Fruit fly (Drosophila melanogaster) whole organism, prepupa: Measurements from ENCODE around the gene CG7564.
A peak's percentile ranks its signal among the peaks of the same experiment; 100 is the strongest.

ENCODE experiments used
- CG10669 ChIP-seq: fragments of 200-800 bp; sonication (Bioruptor generic); optimal IDR thresholded peaks from 3 replicates; lab custom pipeline; 2018; ENCODE audit warnings: missing biosample characterization, mild to moderate bottlenecking, missing genetic modification characterization, moderate library complexity
- CG11294 ChIP-seq: fragments of 200-800 bp; sonication (Bioruptor generic); IDR thresholded peaks from 2 replicates; pipeline ENCODE4 v1.3.6; 2022; ENCODE audit warnings: missing biosample characterization, missing genetic modification characterization
- CG11762 ChIP-seq: fragments of 200-800 bp; sonication (Bioruptor generic); optimal IDR thresholded peaks from 3 replicates; lab custom pipeline; 2016; ENCODE audit warnings: missing biosample characterization, missing genetic modification characterization; ENCODE audit not compliant: insufficient read depth
- CG11902 ChIP-seq: fragments of 200-800 bp; sonication (Bioruptor generic); optimal IDR thresholded peaks from 3 replicates; lab custom pipeline; 2016; ENCODE audit warnings: missing biosample characterization, missing genetic modification characterization
- CG15336 ChIP-seq: fragments of 200-800 bp; sonication (Bioruptor generic); IDR thresholded peaks from 2 replicates; pipeline ENCODE4 v1.3.6; 2022; ENCODE audit warnings: missing biosample characterization, missing genetic modification characterization
- CG16779 ChIP-seq: fragments of 200-800 bp; sonication (Bioruptor generic); optimal IDR thresholded peaks from 3 replicates; lab custom pipeline; 2017; ENCODE audit warnings: missing biosample characterization, mild to moderate bottlenecking, missing genetic modification characterization
- CG31627 ChIP-seq: fragments of 200-800 bp; sonication (Bioruptor generic); optimal IDR thresholded peaks from 3 replicates; lab custom pipeline; 2016; ENCODE audit warnings: missing biosample characterization, missing genetic modification characterization
- CG32006 ChIP-seq: fragments of 200-800 bp; sonication (Bioruptor generic); optimal IDR thresholded peaks from 3 replicates; lab custom pipeline; 2017; ENCODE audit warnings: missing biosample characterization, mild to moderate bottlenecking, missing genetic modification characterization
- CG34406 ChIP-seq: fragments of 200-800 bp; sonication (Bioruptor generic); optimal IDR thresholded peaks from 3 replicates; lab custom pipeline; 2016; ENCODE audit warnings: missing biosample characterization, missing genetic modification characterization
- CG3919 ChIP-seq: fragments of 200-800 bp; sonication (Bioruptor generic); optimal IDR thresholded peaks from 3 replicates; lab custom pipeline; 2016; ENCODE audit warnings: missing biosample characterization, missing genetic modification characterization
- CG4318 ChIP-seq: fragments of 200-800 bp; sonication (Bioruptor generic); optimal IDR thresholded peaks from 3 replicates; lab custom pipeline; 2017; ENCODE audit warnings: missing biosample characterization, mild to moderate bottlenecking, missing genetic modification characterization
- CG6163 ChIP-seq: fragments of 200-800 bp; sonication (Bioruptor generic); IDR thresholded peaks from 3 replicates; pipeline ENCODE4 v1.3.6; 2022; ENCODE audit warnings: missing biosample characterization, missing genetic modification characterization
- CG6276 ChIP-seq: fragments of 200-800 bp; sonication (Bioruptor generic); optimal IDR thresholded peaks from 2 replicates; lab custom pipeline; 2017; ENCODE audit warnings: missing biosample characterization, mild to moderate bottlenecking, missing genetic modification characterization
- CG7368 ChIP-seq: fragments of 200-800 bp; sonication (Bioruptor generic); optimal IDR thresholded peaks from 3 replicates; lab custom pipeline; 2016; ENCODE audit warnings: missing biosample characterization, missing genetic modification characterization
- CG8119 ChIP-seq: fragments of 200-800 bp; sonication (Bioruptor generic); IDR thresholded peaks from 3 replicates; pipeline ENCODE4 v1.3.6; 2022; ENCODE audit warnings: missing biosample characterization, missing genetic modification characterization
- CG8319 ChIP-seq: fragments of 200-800 bp; sonication (Bioruptor generic); optimal IDR thresholded peaks from 3 replicates; lab custom pipeline; 2016; ENCODE audit warnings: missing biosample characterization, missing genetic modification characterization
- CG8632 ChIP-seq: fragments of 200-800 bp; sonication (Bioruptor generic); optimal IDR thresholded peaks from 3 replicates; lab custom pipeline; 2016; ENCODE audit warnings: missing biosample characterization, missing genetic modification characterization
- Eip78C ChIP-seq: fragments of 200-800 bp; sonication (Bioruptor generic); peaks from one replicate; lab custom pipeline; 2016; ENCODE audit warnings: missing biosample characterization, missing genetic modification characterization
- Eip93F ChIP-seq: fragments of 200-800 bp; sonication (Bioruptor generic); optimal IDR thresholded peaks from 2 replicates; lab custom pipeline; 2016; ENCODE audit warnings: missing biosample characterization, mild to moderate bottlenecking, missing genetic modification characterization
- Ets21C ChIP-seq: fragments of 200-800 bp; sonication (Bioruptor generic); optimal IDR thresholded peaks from 3 replicates; lab custom pipeline; 2016; ENCODE audit warnings: missing biosample characterization, missing genetic modification characterization
- Ets96B ChIP-seq: fragments of 200-800 bp; optimal IDR thresholded peaks from 2 replicates; lab custom pipeline; 2019; ENCODE audit warnings: missing biosample characterization, mild to moderate bottlenecking, missing genetic modification characterization, moderate library complexity
- Hr38 ChIP-seq: sonication (Bioruptor generic); optimal IDR thresholded peaks from 2 replicates; lab custom pipeline; 2016; ENCODE audit warnings: missing biosample characterization, missing genetic modification characterization
- Hr39 ChIP-seq: fragments of 200-800 bp; sonication (Bioruptor generic); optimal IDR thresholded peaks from 2 replicates; lab custom pipeline; 2016; ENCODE audit warnings: missing biosample characterization, missing genetic modification characterization
- Hr4 ChIP-seq: fragments of 200-800 bp; sonication (Bioruptor generic); optimal IDR thresholded peaks from 3 replicates; lab custom pipeline; 2016; ENCODE audit warnings: missing biosample characterization, missing genetic modification characterization
- OdsH ChIP-seq: fragments of 200-800 bp; sonication (Bioruptor generic); optimal IDR thresholded peaks from 3 replicates; lab custom pipeline; 2016; ENCODE audit warnings: missing biosample characterization, missing genetic modification characterization
- Sox102F ChIP-seq: fragments of 200-800 bp; sonication (Bioruptor generic); optimal IDR thresholded peaks from 2 replicates; lab custom pipeline; 2016; ENCODE audit warnings: missing biosample characterization, mild to moderate bottlenecking, missing genetic modification characterization
- Sox14 ChIP-seq: fragments of 200-800 bp; sonication (Bioruptor generic); optimal IDR thresholded peaks from 3 replicates; lab custom pipeline; 2016; ENCODE audit warnings: missing biosample characterization, missing genetic modification characterization
- achi ChIP-seq: fragments of 200-800 bp; sonication (Bioruptor generic); optimal IDR thresholded peaks from 3 replicates; lab custom pipeline; 2016; ENCODE audit warnings: missing biosample characterization, missing genetic modification characterization
- acj6 ChIP-seq: fragments of 200-800 bp; sonication (Bioruptor generic); optimal IDR thresholded peaks from 3 replicates; lab custom pipeline; 2016; ENCODE audit warnings: missing biosample characterization, missing genetic modification characterization
- cyc ChIP-seq: fragments of 200-800 bp; sonication (Bioruptor generic); optimal IDR thresholded peaks from 3 replicates; lab custom pipeline; 2016; ENCODE audit warnings: missing biosample characterization, missing genetic modification characterization
- dac ChIP-seq: fragments of 200-800 bp; sonication (Bioruptor generic); optimal IDR thresholded peaks from 2 replicates; lab custom pipeline; 2017; ENCODE audit warnings: missing biosample characterization, mild to moderate bottlenecking, missing genetic modification characterization
- dsx ChIP-seq: fragments of 200-800 bp; optimal IDR thresholded peaks from 3 replicates; lab custom pipeline; 2019; ENCODE audit warnings: missing biosample characterization, mild to moderate bottlenecking, missing genetic modification characterization, moderate library complexity; ENCODE audit not compliant: poor library complexity, severe bottlenecking
- eg ChIP-seq: fragments of 200-800 bp; sonication (Bioruptor generic); IDR thresholded peaks from 3 replicates; pipeline ENCODE4 v1.3.6; 2022; ENCODE audit warnings: missing biosample characterization, missing genetic modification characterization
- fd59A ChIP-seq: fragments of 200-800 bp; sonication (Bioruptor generic); optimal IDR thresholded peaks from 2 replicates; lab custom pipeline; 2017; ENCODE audit warnings: missing biosample characterization, mild to moderate bottlenecking, missing genetic modification characterization, missing genetic modification reagents
- fd85E ChIP-seq: fragments of 200-800 bp; sonication (Bioruptor generic); optimal IDR thresholded peaks from 3 replicates; lab custom pipeline; 2016; ENCODE audit warnings: missing biosample characterization, missing genetic modification characterization
- fkh ChIP-seq: fragments of 200-800 bp; sonication (Bioruptor generic); optimal IDR thresholded peaks from 3 replicates; lab custom pipeline; 2017; ENCODE audit warnings: missing biosample characterization, mild to moderate bottlenecking, missing genetic modification characterization, moderate library complexity
- net ChIP-seq: fragments of 200-800 bp; sonication (Bioruptor generic); optimal IDR thresholded peaks from 3 replicates; lab custom pipeline; 2016; ENCODE audit warnings: missing biosample characterization, missing genetic modification characterization
- salr ChIP-seq, 2 experiments: fragments of 200-800 bp; sonication (Bioruptor generic); optimal IDR thresholded peaks; 3 replicates each; lab custom pipeline; 2016 to 2018; ENCODE audit warnings: missing biosample characterization in 2 of 2, missing genetic modification characterization in 2 of 2, mild to moderate bottlenecking in 1 of 2
- spab ChIP-seq: fragments of 200-800 bp; sonication (Bioruptor generic); optimal IDR thresholded peaks from 2 replicates; lab custom pipeline; 2017; ENCODE audit warnings: missing biosample characterization, mild to moderate bottlenecking, missing genetic modification characterization, missing genetic modification reagents
- ss ChIP-seq, 2 experiments: fragments of 200-800 bp; sonication (Bioruptor generic); optimal IDR thresholded peaks; 2 replicates in 1 of 2; 3 replicates in 1 of 2; lab custom pipeline; 2017 to 2018; ENCODE audit warnings: mild to moderate bottlenecking in 2 of 2, missing biosample characterization in 2 of 2, missing genetic modification characterization in 2 of 2, moderate library complexity in 1 of 2
- svp ChIP-seq: fragments of 200-800 bp; sonication (Bioruptor generic); peaks from one replicate; lab custom pipeline; 2016; ENCODE audit warnings: missing biosample characterization, missing genetic modification characterization
- topi ChIP-seq: fragments of 200-800 bp; sonication (Bioruptor generic); optimal IDR thresholded peaks from 3 replicates; lab custom pipeline; 2016; ENCODE audit warnings: missing biosample characterization, missing genetic modification characterization
- vri ChIP-seq: fragments of 200-800 bp; sonication (Bioruptor generic); optimal IDR thresholded peaks from 3 replicates; lab custom pipeline; 2016; ENCODE audit warnings: missing biosample characterization, mild to moderate bottlenecking, missing genetic modification characterization

CG7564 gene

dm6 chr3L:17485280-17485792 lies 28.8 kb upstream of the CG7564 start (continued):
- peak; percentile 70 for TF ChIP-seq Eip78C
- TF ChIP-seq Hr39 = peak; percentile 34
- peak; percentile 45 to 63 for TF ChIP-seq salr (GFP tag; optimal IDR thresholded peaks at IDR 0.05; lab: Kevin White, UChicago)
- no peak; the same call in none of the 2 replicates for TF ChIP-seq CG11294 (GFP tag; lab: Robert Waterston, UW)
- no peak for TF ChIP-seq Hr38 (GFP tag; lab: Kevin White, UChicago)
- TF ChIP-seq fd85E (GFP tag; lab: Kevin White, UChicago) = peak; percentile 44
- TF ChIP-seq CG4318 (GFP tag; lab: Kevin White, UChicago) = peak; percentile 8
- TF ChIP-seq CG16779 = no peak
- no peak for TF ChIP-seq CG8319 (GFP tag; lab: Kevin White, UChicago)
- TF ChIP-seq dsx (GFP tag; lab: Kevin White, UChicago) = peak; percentile 49
- TF ChIP-seq CG3919 (GFP tag; lab: Kevin White, UChicago) = peak; percentile 56
- peak; percentile 49 for TF ChIP-seq Eip93F (GFP tag; lab: Kevin White, UChicago)
- TF ChIP-seq CG7368 (GFP tag; lab: Kevin White, UChicago) = peak; percentile 72
- TF ChIP-seq CG34406 = peak; percentile 47
- peak; percentile 21 for TF ChIP-seq Ets96B (tag; lab: Kevin White, UChicago)
- TF ChIP-seq achi = peak; percentile 49
- peak; percentile 64; the same call in 2 of the 3 replicates for TF ChIP-seq CG6163 (GFP tag; lab: Robert Waterston, UW)
- TF ChIP-seq Sox14 = peak; percentile 40
- peak; percentile 57 for TF ChIP-seq Sox102F
- TF ChIP-seq CG8119 = peak; percentile 57; the same call in 2 of the 3 replicates

DNA sequence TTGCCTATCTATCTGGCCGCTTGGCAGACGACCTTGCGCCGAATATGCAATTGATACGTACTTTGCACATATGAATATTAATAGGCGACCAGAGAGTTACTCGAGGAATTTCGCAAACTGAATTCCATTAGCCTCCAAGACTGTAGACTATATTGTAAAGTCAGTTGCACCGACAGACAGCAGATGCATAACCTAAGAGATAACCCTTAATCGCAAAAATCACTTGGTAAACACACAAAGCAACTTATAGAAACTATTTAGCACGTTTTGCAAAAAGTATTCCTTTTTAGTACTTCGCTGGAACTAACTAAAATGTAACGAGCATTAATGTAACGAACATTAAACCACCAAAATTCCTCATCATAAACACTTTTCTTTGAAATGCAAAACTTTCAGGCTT lies 28.0 kb upstream of the CG7564 start, which contains the start of gene CG6333:
Gene CG6333, minus strand, starts transcription at position 101 of the 400 bp plus-strand sequence.
- TF ChIP-seq cyc (no peak), topi (no peak), dac (GFP tag; lab: Kevin White, UChicago) (no peak), salr (GFP tag; optimal IDR thresholded peaks at IDR 0.05; lab: Kevin White, UChicago) (no peak), ss (GFP tag; optimal IDR thresholded peaks at IDR 0.05; lab: Kevin White, UChicago) (no peak), net (GFP tag; lab: Kevin White, UChicago) (no peak), CG8632 (no peak), CG11902 (GFP tag; lab: Kevin White, UChicago) (no peak), CG16779 (no peak), spab (GFP tag; lab: Kevin White, UChicago) (no peak), Hr38 (GFP tag; lab: Kevin White, UChicago) (no peak), svp (GFP tag; lab: Kevin White, UChicago) (no peak), CG3919 (GFP tag; lab: Kevin White, UChicago) (no peak), Sox14 (no peak), CG11762 (GFP tag; lab: Kevin White, UChicago) (no peak), eg (GFP tag; lab: Robert Waterston, UW) (no peak), CG6163 (GFP tag; lab: Robert Waterston, UW) (no peak), acj6 (GFP tag; lab: Kevin White, UChicago) (no peak), CG31627 (GFP tag; lab: Kevin White, UChicago) (no peak)

- no peak for TF ChIP-seq fd59A (GFP tag; lab: Kevin White, UChicago)
- TF ChIP-seq dsx (GFP tag; lab: Kevin White, UChicago) = peak; percentile 45
- peak; percentile 60 for TF ChIP-seq vri
- TF ChIP-seq Eip78C = peak; percentile 90
- TF ChIP-seq CG34406 = peak; percentile 56
- peak; percentile 58 for TF ChIP-seq acj6 (GFP tag; lab: Kevin White, UChicago)
- TF ChIP-seq Ets21C (GFP tag; lab: Kevin White, UChicago) = peak; percentile 58
- no peak for TF ChIP-seq CG11762 (GFP tag; lab: Kevin White, UChicago)
- TF ChIP-seq CG8632 = peak; percentile 63
- peak; percentile 82 for TF ChIP-seq Hr4
- no peak for TF ChIP-seq CG11902 (GFP tag; lab: Kevin White, UChicago)
- TF ChIP-seq dac (GFP tag; lab: Kevin White, UChicago) = no peak
- peak; percentile 74 for TF ChIP-seq CG3919 (GFP tag; lab: Kevin White, UChicago)
- peak; percentile 56 for TF ChIP-seq cyc
- TF ChIP-seq fd85E (GFP tag; lab: Kevin White, UChicago) = no peak
- peak; percentile 39 for TF ChIP-seq CG32006 (GFP tag; lab: Kevin White, UChicago)
- peak; percentile 31 for TF ChIP-seq CG6276 (GFP tag; lab: Kevin White, UChicago)
- TF ChIP-seq CG15336 (GFP tag; lab: Robert Waterston, UW) = peak; percentile 67
- peak; percentile 99 for TF ChIP-seq fkh (GFP tag; lab: Kevin White, UChicago)
- TF ChIP-seq CG4318 (GFP tag; lab: Kevin White, UChicago) = no peak
- peak; percentile 64 for TF ChIP-seq OdsH
- TF ChIP-seq CG10669 (GFP tag; lab: Kevin White, UChicago) = peak; percentile 30
Observed at dm6 chr3L:17486794-17487726, 27.0 kb upstream of the CG7564 start, which contains the start of gene Oatp74D. TSS of gene Oatp74D (plus strand) at chr3L:17487118.
